Fruit fly (Drosophila melanogaster) whole organism, wandering third instar larva: ENCODE results near the gene CG1958.

Source experiments
- Abd-B ChIP-seq: fragments of >200 bp; optimal IDR thresholded peaks from 2 replicates; lab custom pipeline; 2017; ENCODE audit warnings: missing biosample characterization, missing genetic modification characterization
- CG32264 ChIP-seq: fragments of 200-800 bp; sonication (Bioruptor generic); optimal IDR thresholded peaks from 2 replicates; lab custom pipeline; 2016; ENCODE audit warnings: missing biosample characterization, missing genetic modification characterization
- CG9705 ChIP-seq: fragments of 200-800 bp; sonication (Bioruptor generic); optimal IDR thresholded peaks from 2 replicates; lab custom pipeline; 2018; ENCODE audit warnings: missing biosample characterization, mild to moderate bottlenecking, missing genetic modification characterization
- CrebA ChIP-seq: fragments of 200-800 bp; sonication (Bioruptor generic); optimal IDR thresholded peaks from 2 replicates; lab custom pipeline; 2016; ENCODE audit warnings: missing biosample characterization, mild to moderate bottlenecking, missing genetic modification characterization, borderline replicate concordance
- Dfd ChIP-seq: fragments of >200 bp; optimal IDR thresholded peaks from 2 replicates; lab custom pipeline; 2017; ENCODE audit warnings: missing biosample characterization, missing genetic modification characterization
- Dif ChIP-seq: fragments of 200-275, 200-300 bp; sonication (Bioruptor generic); optimal IDR thresholded peaks from 2 replicates; lab custom pipeline; 2018; ENCODE audit warnings: missing biosample characterization, missing genetic modification characterization; ENCODE audit not compliant: partially characterized antibody
- GATAd ChIP-seq: sonication (Bioruptor generic); optimal IDR thresholded peaks from 2 replicates; lab custom pipeline; 2016; ENCODE audit warnings: missing biosample characterization, missing genetic modification characterization
- HLH106 ChIP-seq: fragments of 200-800 bp; optimal IDR thresholded peaks from 3 replicates; lab custom pipeline; 2019; ENCODE audit warnings: missing biosample characterization, mild to moderate bottlenecking, missing genetic modification characterization, moderate library complexity
- Hnf4 ChIP-seq: fragments of 200-800 bp; sonication (Bioruptor generic); optimal IDR thresholded peaks from 2 replicates; lab custom pipeline; 2016; ENCODE audit warnings: missing biosample characterization, mild to moderate bottlenecking, missing genetic modification characterization
- Hr78 ChIP-seq: fragments of >200 bp; optimal IDR thresholded peaks from 2 replicates; lab custom pipeline; 2017; ENCODE audit warnings: missing biosample characterization, missing genetic modification characterization
- Hr83 ChIP-seq: fragments of 200-300 bp; sonication (Bioruptor generic); optimal IDR thresholded peaks from 2 replicates; lab custom pipeline; 2016; ENCODE audit warnings: missing biosample characterization, mild to moderate bottlenecking, missing genetic modification characterization, moderate library complexity; ENCODE audit not compliant: poor library complexity, severe bottlenecking
- Jra ChIP-seq: sonication (Bioruptor generic); optimal IDR thresholded peaks from 2 replicates; lab custom pipeline; 2016; ENCODE audit warnings: missing biosample characterization, missing genetic modification characterization
- Mio ChIP-seq: sonication (Bioruptor generic); optimal IDR thresholded peaks from 2 replicates; lab custom pipeline; 2016; ENCODE audit warnings: missing biosample characterization, missing genetic modification characterization
- Myc ChIP-seq: fragments of >200 bp; optimal IDR thresholded peaks from 2 replicates; lab custom pipeline; 2017
- N ChIP-seq: fragments of >200 bp; optimal IDR thresholded peaks from 2 replicates; lab custom pipeline; 2018; ENCODE audit warnings: missing biosample characterization, missing external identifiers, missing genetic modification characterization
- OdsH ChIP-seq: fragments of 200-800 bp; sonication (Bioruptor generic); optimal IDR thresholded peaks from 2 replicates; lab custom pipeline; 2016; ENCODE audit warnings: missing biosample characterization, mild to moderate bottlenecking, missing genetic modification characterization
- Rel ChIP-seq, 2 experiments: fragments of 200-800 bp; sonication (Bioruptor generic) in 1 of 2; optimal IDR thresholded peaks; 2 replicates in 1 of 2; 3 replicates in 1 of 2; lab custom pipeline; 2016 to 2019; ENCODE audit warnings: mild to moderate bottlenecking in 2 of 2, missing biosample characterization in 2 of 2, missing genetic modification characterization in 2 of 2, moderate library complexity in 1 of 2
- Sp1 ChIP-seq: fragments of 200-800 bp; sonication (Bioruptor generic); optimal IDR thresholded peaks from 3 replicates; lab custom pipeline; 2019; ENCODE audit warnings: missing biosample characterization, mild to moderate bottlenecking, missing genetic modification characterization, moderate library complexity
- Vsx2 ChIP-seq: fragments of 200-300, 225-300 bp; sonication (Bioruptor generic); optimal IDR thresholded peaks from 2 replicates; lab custom pipeline; 2018; ENCODE audit warnings: missing biosample characterization, missing genetic modification characterization; ENCODE audit not compliant: partially characterized antibody
- br ChIP-seq: fragments of 200-800 bp; sonication (Bioruptor generic); optimal IDR thresholded peaks from 2 replicates; lab custom pipeline; 2016; ENCODE audit warnings: missing biosample characterization, missing genetic modification characterization
- brk ChIP-seq: fragments of 200-800 bp; sonication (Bioruptor generic); optimal IDR thresholded peaks from 2 replicates; lab custom pipeline; 2016; ENCODE audit warnings: missing biosample characterization, mild to moderate bottlenecking, missing genetic modification characterization
- dl ChIP-seq, 2 experiments: fragments of 175-275, 200-275 bp in 1 of 2; fragments of 200-275 bp in 1 of 2; sonication (Bioruptor generic); optimal IDR thresholded peaks; lab custom pipeline; 2018; ENCODE audit warnings: mild to moderate bottlenecking in 2 of 2, missing biosample characterization in 2 of 2, missing genetic modification characterization in 2 of 2, moderate library complexity in 2 of 2; ENCODE audit not compliant: partially characterized antibody in 2 of 2, insufficient read depth in 1 of 2
- dmrt93B ChIP-seq: fragments of 200-800 bp; sonication (Bioruptor generic); optimal IDR thresholded peaks from 2 replicates; lab custom pipeline; 2018; ENCODE audit warnings: missing biosample characterization, mild to moderate bottlenecking, missing genetic modification characterization
- dsf ChIP-seq: sonication (Bioruptor generic); optimal IDR thresholded peaks from 2 replicates; lab custom pipeline; 2016; ENCODE audit warnings: missing biosample characterization, missing genetic modification characterization, borderline replicate concordance
- ey ChIP-seq: fragments of 200-800 bp; sonication (Bioruptor generic); optimal IDR thresholded peaks from 2 replicates; lab custom pipeline; 2016; ENCODE audit warnings: missing biosample characterization, missing genetic modification characterization
- foxo ChIP-seq, 2 experiments: fragments of 200-800 bp; sonication (Bioruptor generic); optimal IDR thresholded peaks; 2 replicates in 1 of 2; 3 replicates in 1 of 2; lab custom pipeline; 2016 to 2017; ENCODE audit warnings: missing biosample characterization in 2 of 2, missing genetic modification characterization in 2 of 2
- fru ChIP-seq: fragments of 200-800 bp; sonication (Bioruptor generic); optimal IDR thresholded peaks from 3 replicates; lab custom pipeline; 2016; ENCODE audit warnings: missing biosample characterization, mild to moderate bottlenecking, missing genetic modification characterization
- h ChIP-seq: fragments of 200-800 bp; sonication (Bioruptor generic); optimal IDR thresholded peaks from 3 replicates; lab custom pipeline; 2016; ENCODE audit warnings: missing biosample characterization, mild to moderate bottlenecking, missing genetic modification characterization
- jim ChIP-seq: fragments of 175-275, 200-325 bp; sonication (Bioruptor generic); optimal IDR thresholded peaks from 2 replicates; lab custom pipeline; 2016; ENCODE audit warnings: missing biosample characterization, mild to moderate bottlenecking, missing genetic modification characterization
- lola ChIP-seq: fragments of >200 bp; optimal IDR thresholded peaks from 2 replicates; lab custom pipeline; 2017; ENCODE audit warnings: missing biosample characterization, missing genetic modification characterization
- pan ChIP-seq: fragments of >200 bp; optimal IDR thresholded peaks from 2 replicates; lab custom pipeline; 2017
- psq ChIP-seq: fragments of 200-800 bp; sonication (Bioruptor generic); optimal IDR thresholded peaks from 3 replicates; lab custom pipeline; 2017; ENCODE audit warnings: missing biosample characterization, mild to moderate bottlenecking, missing genetic modification characterization, moderate library complexity
- rgr ChIP-seq: fragments of 200-800 bp; sonication (Bioruptor generic); optimal IDR thresholded peaks from 3 replicates; lab custom pipeline; 2016; ENCODE audit warnings: missing biosample characterization, mild to moderate bottlenecking, missing genetic modification characterization
- sage ChIP-seq: fragments of 200-800 bp; sonication (Bioruptor generic); optimal IDR thresholded peaks from 2 replicates; lab custom pipeline; 2016; ENCODE audit warnings: missing biosample characterization, mild to moderate bottlenecking, missing genetic modification characterization
- sv ChIP-seq: fragments of 200-800 bp; sonication (Bioruptor generic); optimal IDR thresholded peaks from 3 replicates; lab custom pipeline; 2016; ENCODE audit warnings: missing biosample characterization, missing genetic modification characterization
- tai ChIP-seq: sonication (Bioruptor generic); optimal IDR thresholded peaks from 2 replicates; lab custom pipeline; 2016; ENCODE audit warnings: missing biosample characterization, missing genetic modification characterization
- usp ChIP-seq: fragments of >200 bp; optimal IDR thresholded peaks from 2 replicates; lab custom pipeline; 2017; ENCODE audit warnings: missing biosample characterization, missing genetic modification characterization
- woc ChIP-seq: sonication (Bioruptor generic); optimal IDR thresholded peaks from 2 replicates; lab custom pipeline; 2016; ENCODE audit warnings: missing biosample characterization, mild to moderate bottlenecking, missing genetic modification characterization

Gene CG1958

DNA sequence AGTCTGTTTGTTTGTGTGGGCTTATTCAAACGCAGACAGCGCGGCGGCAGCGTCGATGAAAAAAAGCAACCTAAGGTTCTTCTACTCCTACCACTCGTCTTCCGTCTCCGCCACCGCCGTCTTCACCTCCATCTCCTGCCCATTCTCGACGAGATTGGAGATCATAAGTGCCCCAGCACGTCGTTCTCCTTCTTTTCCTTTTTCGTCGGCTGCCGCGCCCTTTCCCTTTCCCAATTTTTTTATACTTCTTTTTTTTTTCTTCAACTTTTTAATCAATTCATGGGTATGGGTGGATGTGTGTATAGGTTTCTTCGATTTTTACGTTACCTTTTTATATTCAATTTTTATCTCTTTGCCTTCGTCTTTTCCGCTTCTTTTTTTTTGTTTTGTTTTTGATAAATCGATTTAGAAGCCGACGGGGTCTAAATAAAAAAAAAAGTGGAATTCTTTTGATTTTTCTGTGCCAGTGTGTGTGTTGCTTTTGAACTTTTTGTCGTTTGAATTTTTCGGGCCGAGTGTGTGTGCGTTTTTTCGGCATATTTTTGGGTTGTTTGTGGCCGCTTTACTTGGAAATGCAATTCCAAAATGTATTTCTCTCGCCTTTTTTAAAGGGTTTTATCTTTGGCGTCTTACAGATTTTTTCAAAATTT, 38.2 kb downstream of the CG1958 start:
- no peak for TF ChIP-seq Rel (GFP tag; optimal IDR thresholded peaks at IDR 0.05; lab: Kevin White, UChicago)
- TF ChIP-seq Rel (tag; optimal IDR thresholded peaks at IDR 0.05; lab: Kevin White, UChicago): no peak
- peak; percentile 12 for TF ChIP-seq Sp1 (GFP tag; lab: Kevin White, UChicago)
- TF ChIP-seq pan (lab: Kevin White, UChicago): no peak
- TF ChIP-seq fru (GFP tag; lab: Kevin White, UChicago): peak; percentile 53
- peak; percentile 18 for TF ChIP-seq Hnf4
- TF ChIP-seq Hr83: no peak
- TF ChIP-seq Mio: no peak
- no peak for TF ChIP-seq rgr (GFP tag; lab: Kevin White, UChicago)
- peak; percentile 89 for TF ChIP-seq jim (GFP tag; lab: Kevin White, UChicago)
- peak; percentile 22 for TF ChIP-seq sage (GFP tag; lab: Kevin White, UChicago)
- TF ChIP-seq HLH106 (tag; lab: Kevin White, UChicago): peak; percentile 8
- TF ChIP-seq Dif: no peak
- TF ChIP-seq Dfd (GFP tag; lab: Kevin White, UChicago): no peak
- peak; percentile 16 for TF ChIP-seq br
- TF ChIP-seq psq (GFP tag; lab: Kevin White, UChicago): peak; percentile 94
- peak; percentile 69 for TF ChIP-seq CrebA (GFP tag; lab: Kevin White, UChicago)
- no peak for TF ChIP-seq Abd-B (GFP tag; lab: Kevin White, UChicago)

- peak; percentile 87 for TF ChIP-seq dmrt93B (GFP tag; lab: Kevin White, UChicago)
- TF ChIP-seq Hr83: no peak
- TF ChIP-seq Abd-B (GFP tag; lab: Kevin White, UChicago): no peak
- no peak for TF ChIP-seq brk (GFP tag; lab: Kevin White, UChicago)
- peak; percentile 5 for TF ChIP-seq N
- peak; percentile 63 for TF ChIP-seq CG9705
- TF ChIP-seq Vsx2 (GFP tag; lab: Kevin White, UChicago): no peak
- TF ChIP-seq jim (GFP tag; lab: Kevin White, UChicago): no peak
- peak; percentile 21 for TF ChIP-seq Dfd (GFP tag; lab: Kevin White, UChicago)
- no peak for TF ChIP-seq Rel (GFP tag; optimal IDR thresholded peaks at IDR 0.05; lab: Kevin White, UChicago)
- TF ChIP-seq Rel (tag; optimal IDR thresholded peaks at IDR 0.05; lab: Kevin White, UChicago): peak; percentile 41
- TF ChIP-seq Hnf4: peak; percentile 10
- TF ChIP-seq fru (GFP tag; lab: Kevin White, UChicago): peak; percentile 77
- peak; percentile 69 for TF ChIP-seq OdsH (GFP tag; lab: Kevin White, UChicago)
- peak; percentile 50 for TF ChIP-seq br
- peak; percentile 82 for TF ChIP-seq Sp1 (GFP tag; lab: Kevin White, UChicago)
- peak; percentile 35 for TF ChIP-seq CG32264
- no peak for TF ChIP-seq Hr78
- TF ChIP-seq Mio: no peak
- TF ChIP-seq Myc (lab: Kevin White, UChicago): no peak
- no peak for TF ChIP-seq sage (GFP tag; lab: Kevin White, UChicago)
- no peak for TF ChIP-seq pan (lab: Kevin White, UChicago)
- no peak for TF ChIP-seq usp (GFP tag; lab: Kevin White, UChicago)
- TF ChIP-seq CrebA (GFP tag; lab: Kevin White, UChicago): peak; percentile 38
- TF ChIP-seq woc: peak; percentile 40
- no peak for TF ChIP-seq tai (GFP tag; lab: Kevin White, UChicago)
- TF ChIP-seq sv (GFP tag; lab: Kevin White, UChicago): no peak
- peak in 1 of 2 experiments; percentile 90 for TF ChIP-seq foxo (GFP tag; optimal IDR thresholded peaks at IDR 0.05; lab: Kevin White, UChicago)
- peak in 1 of 2 experiments; percentile 13 for TF ChIP-seq dl (GFP tag; optimal IDR thresholded peaks at IDR 0.05; lab: Kevin White, UChicago; ENCODE audit: insufficient read depth in 1 of 2, partially characterized antibody in 2 of 2)
- peak; percentile 84 for TF ChIP-seq HLH106 (tag; lab: Kevin White, UChicago)
- TF ChIP-seq ey (GFP tag; lab: Kevin White, UChicago): peak; percentile 66
- TF ChIP-seq h (GFP tag; lab: Kevin White, UChicago): peak; percentile 73
- no peak for TF ChIP-seq dsf (GFP tag; lab: Kevin White, UChicago)
- TF ChIP-seq psq (GFP tag; lab: Kevin White, UChicago): peak; percentile 65
- peak; percentile 78 for TF ChIP-seq rgr (GFP tag; lab: Kevin White, UChicago)
- no peak for TF ChIP-seq Dif
- TF ChIP-seq lola (GFP tag; lab: Kevin White, UChicago): no peak
- TF ChIP-seq Jra (GFP tag; lab: Kevin White, UChicago): peak; percentile 5
- TF ChIP-seq GATAd (GFP tag; lab: Kevin White, UChicago): no peak
- TF ChIP-seq, all 38 proteins: peak for 21
Measured at dm6 chrX:7305753-7306338, 39.1 kb downstream of the CG1958 start.
